Worm (Caenorhabditis elegans) whole organism, L4/young adult: ENCODE data around the gene F56B3.4.

Source experiments
- W03F9.2 ChIP-seq: fragments of 150-350 bp; optimal IDR thresholded peaks from 2 replicates; lab custom pipeline; 2014; ENCODE audit warnings: missing biosample characterization, missing genetic modification characterization
- him-1 ChIP-seq: sonication (generic microtip); optimal IDR thresholded peaks from 2 replicates; lab custom pipeline; 2016; ENCODE audit warnings: missing genotype, missing genetic modification reagents, missing genetic modification characterization, missing compliant biosample characterization

- no peak for TF ChIP-seq him-1
- TF ChIP-seq W03F9.2, result no peak
Observed at ce11 chrIV:773580-773979, 20.5 kb downstream of the F56B3.4 start.
